Worm (Caenorhabditis elegans): ENCODE data around the gene C39B10.4.

C39B10.4 gene

DNA sequence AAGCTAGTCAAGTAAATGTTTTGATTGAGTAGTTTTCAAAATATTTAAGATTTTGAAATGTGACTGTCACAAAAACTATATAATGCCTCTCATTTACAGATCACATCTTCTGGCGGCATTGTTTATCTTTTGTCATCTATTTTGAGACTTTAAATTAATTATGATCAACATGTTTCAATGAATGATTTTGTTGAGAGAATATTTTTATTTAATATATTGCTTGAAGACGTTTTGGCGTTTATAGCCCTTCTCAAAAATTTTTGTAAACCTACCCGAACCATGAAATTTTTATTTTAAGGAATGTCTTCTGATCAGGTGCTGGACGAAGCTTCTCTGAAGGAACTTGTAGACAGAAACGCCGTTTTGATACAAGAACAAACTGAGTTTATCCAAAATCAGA lies at the start of gene C39B10.4:
C39B10.4 (plus strand) TSS at position 301 of the 400 bp plus-strand sequence.
- TF ChIP-seq unc-62 (GFP tag; optimal IDR thresholded peaks at IDR 0.05) = no peak
- TF ChIP-seq sptf-1 (tag; optimal IDR thresholded peaks at IDR 0.05) = no peak
- TF ChIP-seq elt-3 (tag; optimal IDR thresholded peaks at IDR 0.05) = no peak
- no peak for TF ChIP-seq ham-2 (GFP tag; optimal IDR thresholded peaks at IDR 0.05)
- no peak for TF ChIP-seq nhr-76 (tag; optimal IDR thresholded peaks at IDR 0.05)
- TF ChIP-seq pha-4 (tag; optimal IDR thresholded peaks at IDR 0.05) = no peak
- TF ChIP-seq mep-1 (tag; optimal IDR thresholded peaks at IDR 0.05) = no peak
- TF ChIP-seq ztf-11 (tag; optimal IDR thresholded peaks at IDR 0.05) = no peak
- no peak for TF ChIP-seq drap-1 (GFP tag; optimal IDR thresholded peaks at IDR 0.05)
- no peak for TF ChIP-seq ceh-39 (tag; optimal IDR thresholded peaks at IDR 0.05)
- TF ChIP-seq nhr-2 (tag; optimal IDR thresholded peaks at IDR 0.05) = no peak
- TF ChIP-seq lin-32 (GFP tag; optimal IDR thresholded peaks at IDR 0.05) = no peak
- TF ChIP-seq lsy-2 (tag; optimal IDR thresholded peaks at IDR 0.05) = no peak
- TF ChIP-seq tbx-8 (GFP tag; optimal IDR thresholded peaks at IDR 0.05) = no peak
- TF ChIP-seq nhr-28 (tag; optimal IDR thresholded peaks at IDR 0.05) = no peak
- TF ChIP-seq blmp-1 (tag; optimal IDR thresholded peaks at IDR 0.05) = no peak
- no peak for TF ChIP-seq unc-39 (tag; optimal IDR thresholded peaks at IDR 0.05)
- TF ChIP-seq hlh-1 (tag; optimal IDR thresholded peaks at IDR 0.05) = no peak

- TF ChIP-seq mab-5 (tag; optimal IDR thresholded peaks at IDR 0.05) (no peak), bed-3 (GFP tag; optimal IDR thresholded peaks at IDR 0.05) (no peak)
These were observed 49.6 kb upstream of the C39B10.4 start for ce11 chrX:10395177-10395576.

- TF ChIP-seq mab-5 (tag; optimal IDR thresholded peaks at IDR 0.05) (no peak), unc-62 (GFP tag; optimal IDR thresholded peaks at IDR 0.05) (peak; percentile 75), pha-4 (tag; optimal IDR thresholded peaks at IDR 0.05) (peak; percentile 17), ceh-83 (GFP tag; optimal IDR thresholded peaks at IDR 0.05) (no peak), nhr-28 (tag; optimal IDR thresholded peaks at IDR 0.05) (no peak), ham-2 (GFP tag; optimal IDR thresholded peaks at IDR 0.05) (peak; percentile 26), cnd-1 (tag; optimal IDR thresholded peaks at IDR 0.05) (peak; percentile 17), mep-1 (tag; optimal IDR thresholded peaks at IDR 0.05) (no peak), ztf-11 (tag; optimal IDR thresholded peaks at IDR 0.05) (peak; percentile 57), mls-2 (tag; optimal IDR thresholded peaks at IDR 0.05) (peak; percentile 44), lsy-2 (tag; optimal IDR thresholded peaks at IDR 0.05) (no peak), nhr-2 (tag; optimal IDR thresholded peaks at IDR 0.05) (peak; percentile 51), lin-32 (GFP tag; optimal IDR thresholded peaks at IDR 0.05) (no peak), lin-13 (tag; optimal IDR thresholded peaks at IDR 0.05) (no peak), zip-8 (tag; optimal IDR thresholded peaks at IDR 0.05) (peak; percentile 21), tbx-8 (GFP tag; optimal IDR thresholded peaks at IDR 0.05) (no peak), drap-1 (GFP tag; optimal IDR thresholded peaks at IDR 0.05) (peak; percentile 0), ceh-43 (GFP tag; optimal IDR thresholded peaks at IDR 0.05) (no peak), ceh-39 (tag; optimal IDR thresholded peaks at IDR 0.05) (no peak), elt-1 (tag; optimal IDR thresholded peaks at IDR 0.05; ENCODE audit: borderline replicate concordance, insufficient read depth) (no peak), blmp-1 (tag; optimal IDR thresholded peaks at IDR 0.05) (no peak), elt-3 (tag; optimal IDR thresholded peaks at IDR 0.05) (no peak), nhr-237 (tag; optimal IDR thresholded peaks at IDR 0.05) (no peak), unc-39 (tag; optimal IDR thresholded peaks at IDR 0.05) (no peak), sem-2 (GFP tag; optimal IDR thresholded peaks at IDR 0.05) (no peak), ces-1 (GFP tag; optimal IDR thresholded peaks at IDR 0.05) (peak; percentile 44), nhr-76 (tag; optimal IDR thresholded peaks at IDR 0.05) (no peak), nhr-12 (tag; optimal IDR thresholded peaks at IDR 0.05) (no peak), hlh-1 (tag; optimal IDR thresholded peaks at IDR 0.05) (no peak), unc-120 (tag; optimal IDR thresholded peaks at IDR 0.05; ENCODE audit: poor library complexity, severe bottlenecking) (peak; percentile 42), snpc-4 (tag; optimal IDR thresholded peaks at IDR 0.05) (no peak), flh-1 (GFP tag; optimal IDR thresholded peaks at IDR 0.05) (no peak), bed-3 (GFP tag; optimal IDR thresholded peaks at IDR 0.05) (no peak), M03D4.4 (tag; optimal IDR thresholded peaks at IDR 0.05) (peak; percentile 62), sptf-1 (tag; optimal IDR thresholded peaks at IDR 0.05) (peak; percentile 46)
These were observed 49.1 kb upstream of the C39B10.4 start for ce11 chrX:10395668-10396067.
